Worm (Caenorhabditis elegans): ENCODE data around the gene nhr-231.

- TF ChIP-seq hnd-1 (tag; optimal IDR thresholded peaks at IDR 0.05) (no peak), F13C5.2 (tag; optimal IDR thresholded peaks at IDR 0.05) (no peak), ama-1 (optimal IDR thresholded peaks at IDR 0.05) (no peak), flt-1 (GFP tag; IDR thresholded peaks at IDR 0.05) (no peak), tbx-11 (GFP tag; IDR thresholded peaks at IDR 0.05) (no peak), hmbx-1 (tag; optimal IDR thresholded peaks at IDR 0.05) (no peak)
These were observed 37.7 kb upstream of the nhr-231 start, which contains the start of gene F11D11.6 for ce11 chrV:18753036-18753435.

Measured in whole organism, early embryonic.